Worm (Caenorhabditis elegans): ENCODE data around the gene Y59C2A.1.
A peak's percentile ranks its signal among the peaks of the same experiment; 100 is the strongest.

Y59C2A.1 gene

ce11 chrII:2176688-2177087 lies 31.2 kb upstream of the Y59C2A.1 start, which contains the start of gene gba-1:
Gene gba-1 (plus strand): TSS chrII:2176741.
- no peak for TF ChIP-seq zip-8 (tag; optimal IDR thresholded peaks at IDR 0.05)
- TF ChIP-seq snpc-4 (tag; optimal IDR thresholded peaks at IDR 0.05), result no peak
- no peak for TF ChIP-seq unc-39 (tag; optimal IDR thresholded peaks at IDR 0.05)
- TF ChIP-seq ceh-83 (GFP tag; optimal IDR thresholded peaks at IDR 0.05), result no peak

ce11 chrII:2177735-2178134 lies 30.2 kb upstream of the Y59C2A.1 start:
- no peak for TF ChIP-seq nhr-237 (tag; optimal IDR thresholded peaks at IDR 0.05)
- TF ChIP-seq ham-2 (GFP tag; optimal IDR thresholded peaks at IDR 0.05), result no peak
- TF ChIP-seq lsy-2 (tag; optimal IDR thresholded peaks at IDR 0.05), result no peak
- no peak for TF ChIP-seq ztf-11 (tag; optimal IDR thresholded peaks at IDR 0.05)
- TF ChIP-seq mep-1 (tag; optimal IDR thresholded peaks at IDR 0.05), result no peak
- TF ChIP-seq unc-120 (tag; optimal IDR thresholded peaks at IDR 0.05; ENCODE audit: poor library complexity, severe bottlenecking), result no peak
- TF ChIP-seq elt-3 (tag; optimal IDR thresholded peaks at IDR 0.05), result no peak
- no peak for TF ChIP-seq nhr-2 (tag; optimal IDR thresholded peaks at IDR 0.05)
- TF ChIP-seq blmp-1 (tag; optimal IDR thresholded peaks at IDR 0.05), result no peak
- TF ChIP-seq sptf-1 (tag; optimal IDR thresholded peaks at IDR 0.05), result no peak
- TF ChIP-seq zip-8 (tag; optimal IDR thresholded peaks at IDR 0.05), result no peak
- no peak for TF ChIP-seq ces-1 (GFP tag; optimal IDR thresholded peaks at IDR 0.05)
- no peak for TF ChIP-seq hlh-1 (tag; optimal IDR thresholded peaks at IDR 0.05)
- no peak for TF ChIP-seq drap-1 (GFP tag; optimal IDR thresholded peaks at IDR 0.05)

- TF ChIP-seq snpc-4 (tag; optimal IDR thresholded peaks at IDR 0.05) (no peak), nhr-28 (tag; optimal IDR thresholded peaks at IDR 0.05) (no peak), pha-4 (tag; optimal IDR thresholded peaks at IDR 0.05) (no peak), nhr-2 (tag; optimal IDR thresholded peaks at IDR 0.05) (no peak), ceh-43 (GFP tag; optimal IDR thresholded peaks at IDR 0.05) (no peak), ceh-83 (GFP tag; optimal IDR thresholded peaks at IDR 0.05) (no peak), drap-1 (GFP tag; optimal IDR thresholded peaks at IDR 0.05) (no peak), elt-1 (tag; optimal IDR thresholded peaks at IDR 0.05; ENCODE audit: borderline replicate concordance, insufficient read depth) (no peak)
Observed at ce11 chrII:2186329-2186728, 21.6 kb upstream of the Y59C2A.1 start, which contains the start of gene gba-2. Gene gba-2 (minus strand): TSS chrII:2186434.

ce11 chrII:2186730-2187129 lies 21.2 kb upstream of the Y59C2A.1 start:
- TF ChIP-seq lsy-2 (tag; optimal IDR thresholded peaks at IDR 0.05) (peak; percentile 64), ceh-43 (GFP tag; optimal IDR thresholded peaks at IDR 0.05) (no peak)

ce11 chrII:2189357-2189756 lies 18.6 kb upstream of the Y59C2A.1 start, which contains the start of gene mtq-2:
Gene mtq-2 (minus strand): TSS chrII:2189457.
- no peak for TF ChIP-seq nhr-12 (tag; optimal IDR thresholded peaks at IDR 0.05)
- no peak for TF ChIP-seq ceh-43 (GFP tag; optimal IDR thresholded peaks at IDR 0.05)
- TF ChIP-seq nhr-76 (tag; optimal IDR thresholded peaks at IDR 0.05), result no peak
- TF ChIP-seq ceh-83 (GFP tag; optimal IDR thresholded peaks at IDR 0.05), result no peak
- TF ChIP-seq sptf-1 (tag; optimal IDR thresholded peaks at IDR 0.05), result no peak
- TF ChIP-seq ztf-11 (tag; optimal IDR thresholded peaks at IDR 0.05), result no peak
- TF ChIP-seq nhr-2 (tag; optimal IDR thresholded peaks at IDR 0.05), result no peak
- TF ChIP-seq M03D4.4 (tag; optimal IDR thresholded peaks at IDR 0.05), result no peak
- TF ChIP-seq ces-1 (GFP tag; optimal IDR thresholded peaks at IDR 0.05), result no peak
- TF ChIP-seq blmp-1 (tag; optimal IDR thresholded peaks at IDR 0.05), result no peak
- no peak for TF ChIP-seq flh-1 (GFP tag; optimal IDR thresholded peaks at IDR 0.05)
- no peak for TF ChIP-seq lin-13 (tag; optimal IDR thresholded peaks at IDR 0.05)
- TF ChIP-seq nhr-237 (tag; optimal IDR thresholded peaks at IDR 0.05), result no peak
- TF ChIP-seq sem-2 (GFP tag; optimal IDR thresholded peaks at IDR 0.05), result no peak
- TF ChIP-seq elt-1 (tag; optimal IDR thresholded peaks at IDR 0.05; ENCODE audit: borderline replicate concordance, insufficient read depth), result no peak
- TF ChIP-seq unc-39 (tag; optimal IDR thresholded peaks at IDR 0.05), result no peak
- no peak for TF ChIP-seq drap-1 (GFP tag; optimal IDR thresholded peaks at IDR 0.05)
- no peak for TF ChIP-seq ham-2 (GFP tag; optimal IDR thresholded peaks at IDR 0.05)

DNA sequence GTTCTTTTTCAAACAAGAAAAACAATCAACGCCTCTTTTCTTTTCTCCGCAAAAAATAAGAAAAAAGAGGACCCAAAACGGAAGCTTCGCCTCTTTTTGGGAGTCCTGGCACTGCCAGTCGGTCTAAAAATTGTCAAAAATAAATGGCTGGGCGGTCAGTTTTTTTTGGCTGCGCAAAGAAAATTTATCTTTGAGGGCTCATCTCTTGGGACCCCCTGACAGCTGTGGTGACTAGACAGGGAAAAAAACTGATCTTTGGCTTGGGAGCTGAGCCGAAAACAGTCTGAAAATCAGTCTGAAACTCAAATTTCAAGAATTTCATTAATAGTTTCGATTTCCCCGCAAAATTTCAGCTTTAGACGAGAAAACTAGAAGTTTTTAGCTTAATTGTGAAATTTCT lies 17.4 kb upstream of the Y59C2A.1 start:
- TF ChIP-seq unc-62 (GFP tag; optimal IDR thresholded peaks at IDR 0.05), result no peak
- TF ChIP-seq tbx-8 (GFP tag; optimal IDR thresholded peaks at IDR 0.05), result no peak
- TF ChIP-seq elt-1 (tag; optimal IDR thresholded peaks at IDR 0.05; ENCODE audit: borderline replicate concordance, insufficient read depth), result no peak
- TF ChIP-seq sem-2 (GFP tag; optimal IDR thresholded peaks at IDR 0.05), result no peak
